Fruit fly (Drosophila melanogaster) whole organism, larva: Measurements from ENCODE around the gene CG13043.

Source experiments
- noc ChIP-seq: fragments of 200-800 bp; sonication (Bioruptor generic); optimal IDR thresholded peaks from 3 replicates; lab custom pipeline; 2019; ENCODE audit warnings: missing biosample characterization, mild to moderate bottlenecking, missing genetic modification characterization, moderate library complexity

Gene CG13043

DNA sequence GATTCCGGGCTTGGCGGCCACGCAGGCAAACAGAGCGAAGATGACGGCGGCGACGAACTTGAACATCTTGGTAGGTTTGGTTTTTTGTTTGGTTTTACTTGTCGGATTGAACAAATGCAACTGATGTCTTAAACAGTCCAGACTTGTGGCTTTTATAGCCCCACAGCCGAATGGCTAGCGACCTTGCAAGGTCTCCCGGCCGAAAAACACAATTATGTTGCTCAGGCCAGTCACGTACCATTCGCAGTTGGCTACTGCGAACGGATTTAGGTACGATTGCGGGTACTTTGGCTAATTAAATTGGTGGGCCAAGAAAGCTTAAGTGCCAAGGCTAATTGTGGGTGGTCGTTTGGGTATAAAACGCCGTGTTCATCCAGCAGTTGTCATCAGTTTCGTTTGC lies 40.7 kb downstream of the CG13043 start, which contains the start of the genes CG13051 and CG13069:
Gene CG13051, minus strand, starts transcription at position 101 of the 400 bp plus-strand sequence.
Gene CG13069, plus strand, starts transcription at position 386 of the 400 bp plus-strand sequence.
- no peak for TF ChIP-seq noc

DNA sequence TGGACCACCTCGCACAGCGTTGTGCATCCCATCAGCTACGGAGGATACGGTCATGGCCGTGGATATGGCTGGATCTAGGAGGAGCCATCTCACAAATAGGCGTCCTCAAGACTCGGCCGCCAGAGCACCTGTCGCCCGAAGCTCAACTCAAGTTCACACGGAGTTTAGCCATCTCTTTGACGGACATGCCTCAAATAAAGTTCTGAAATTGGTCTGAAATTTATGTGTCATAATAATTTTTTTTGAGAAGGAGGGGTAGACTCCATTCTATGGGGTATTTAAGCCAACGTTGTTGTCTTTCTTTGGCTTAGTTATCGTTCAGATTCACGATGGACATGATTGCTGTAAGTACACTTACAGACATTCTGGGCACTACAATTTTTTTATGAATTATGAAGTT lies 42.6 kb downstream of the CG13043 start, which contains the start of gene CG13070:
Gene CG13070, plus strand, starts transcription at position 301 of the 400 bp plus-strand sequence.
- no peak for TF ChIP-seq noc

DNA sequence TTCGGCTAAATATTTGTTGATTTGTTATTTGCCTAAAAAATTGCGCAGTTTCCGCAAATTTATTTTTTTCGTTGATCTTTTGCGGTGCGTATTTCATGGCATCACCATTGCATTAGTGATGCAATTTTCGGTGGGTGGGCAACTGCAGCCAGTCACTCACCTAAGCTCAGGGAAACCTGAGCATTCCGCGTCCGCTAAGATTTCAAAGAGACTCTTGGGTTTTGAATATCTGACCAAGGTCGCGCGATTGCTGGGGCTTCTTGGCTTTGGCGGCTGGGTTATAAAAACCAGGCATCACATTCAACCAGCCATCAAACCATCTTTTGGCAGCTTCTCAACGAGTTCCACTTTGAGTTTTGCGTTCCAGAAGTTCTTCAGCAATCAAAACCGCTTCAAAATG lies 43.2 kb downstream of the CG13043 start, which contains the start of gene CG13071:
Gene CG13071, plus strand, starts transcription at position 301 of the 400 bp plus-strand sequence.
- no peak for TF ChIP-seq noc

DNA sequence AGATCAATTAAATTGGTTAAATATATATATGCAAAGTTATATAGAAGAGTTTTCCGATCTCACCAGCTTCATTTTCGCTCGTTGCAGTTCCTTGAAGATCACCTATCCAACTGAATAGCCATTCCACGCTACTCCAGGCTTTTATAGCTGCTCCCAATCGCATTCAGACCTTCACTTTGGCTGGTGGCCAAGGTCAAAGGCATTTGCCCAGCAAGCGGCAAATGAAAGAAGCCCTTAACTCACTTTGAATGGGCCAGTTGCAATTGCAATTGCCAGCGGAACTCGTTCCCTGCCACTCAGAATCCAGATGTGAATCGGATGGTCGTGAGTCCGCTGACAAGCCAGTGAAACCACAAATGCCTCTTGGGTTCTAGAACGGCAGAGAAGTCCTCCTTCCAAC lies 44.2 kb downstream of the CG13043 start, which contains the start of gene CG34247:
Gene CG34247, minus strand, starts transcription at position 101 of the 400 bp plus-strand sequence.
- no peak for TF ChIP-seq noc

DNA sequence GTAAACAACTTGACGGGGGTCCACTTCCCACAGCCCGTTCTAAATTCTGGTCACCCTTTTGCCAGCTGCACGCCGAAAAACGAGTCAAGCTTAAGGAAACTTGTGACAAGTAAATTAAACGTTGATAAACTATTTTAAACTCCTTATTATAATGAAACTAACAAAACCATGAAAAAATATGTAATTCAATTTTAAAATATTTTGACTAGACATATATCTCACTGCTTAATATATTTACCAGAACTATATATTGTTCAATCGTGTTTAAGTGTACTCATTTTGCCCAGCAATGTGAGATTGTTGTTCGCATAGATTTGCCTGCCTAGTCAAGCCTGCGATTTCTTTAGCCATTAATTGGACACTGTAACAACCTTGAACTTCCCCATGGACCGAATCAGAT lies 46.1 kb downstream of the CG13043 start, which contains the start of gene CG13053:
Gene CG13053, minus strand, starts transcription at position 171 of the 400 bp plus-strand sequence.
- no peak for TF ChIP-seq noc

DNA sequence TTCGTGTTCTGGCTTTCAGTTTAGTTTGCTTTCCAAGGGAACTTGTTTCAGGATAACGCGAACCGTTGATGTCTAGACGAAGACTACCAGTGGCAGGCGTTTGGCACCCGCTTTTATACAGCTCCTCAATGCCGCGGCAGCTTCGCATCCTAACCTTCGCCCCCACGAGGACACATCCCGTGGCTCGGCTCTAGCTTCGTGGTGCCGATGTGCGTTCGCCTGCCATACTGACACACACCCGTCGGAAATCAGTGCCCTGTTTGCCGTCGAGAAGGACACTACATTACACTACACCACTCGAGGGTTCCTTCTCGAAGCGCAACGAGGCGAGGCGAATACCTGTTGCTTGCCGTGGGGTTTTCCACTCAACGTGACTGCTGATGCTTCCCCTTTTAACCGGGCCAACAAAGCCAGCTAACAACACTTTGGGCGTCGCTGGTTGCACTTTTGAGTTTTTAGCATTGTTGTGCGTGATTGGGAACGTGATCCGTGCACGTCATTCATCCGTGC lies 48.5 kb downstream of the CG13043 start, which contains the start of gene CG13054:
Gene CG13054, minus strand, starts transcription at position 74 of the 510 bp plus-strand sequence.
- TF ChIP-seq noc: no peak
